Worm (Caenorhabditis elegans) whole organism, L2 larva: Measurements from ENCODE around the gene sra-35.

Source experiments
- F13H6.1 ChIP-seq: sonication (generic microtip); optimal IDR thresholded peaks from 2 replicates; lab custom pipeline; 2016; ENCODE audit warnings: missing genetic modification characterization, missing compliant biosample characterization
- R02D3.7 ChIP-seq: fragments of 150-350 bp; optimal IDR thresholded peaks from 2 replicates; lab custom pipeline; 2014; ENCODE audit warnings: missing biosample characterization, missing genetic modification characterization
- Y55F3AM.14 ChIP-seq: fragments of 200-800 bp; sonication (Bioruptor generic); optimal IDR thresholded peaks from 2 replicates; lab custom pipeline; 2018; ENCODE audit warnings: mild to moderate bottlenecking, missing genetic modification characterization, missing compliant biosample characterization
- ZK546.5 ChIP-seq: sonication (generic microtip); optimal IDR thresholded peaks from 2 replicates; lab custom pipeline; 2017; ENCODE audit warnings: missing biosample characterization, missing genetic modification characterization
- alr-1 ChIP-seq: fragments of 150-350 bp; optimal IDR thresholded peaks from 2 replicates; lab custom pipeline; 2014; ENCODE audit warnings: missing biosample characterization, missing genetic modification characterization
- ama-1 ChIP-seq: fragments of 150-350 bp; optimal IDR thresholded peaks from 2 replicates; lab custom pipeline; 2018; ENCODE audit warnings: inconsistent platforms
- blmp-1 ChIP-seq: sonication (generic microtip); optimal IDR thresholded peaks from 2 replicates; lab custom pipeline; 2017; ENCODE audit warnings: missing genetic modification characterization, mild to moderate bottlenecking, missing compliant biosample characterization, antibody characterized with exemption, moderate library complexity; ENCODE audit not compliant: insufficient read depth
- ceh-16 ChIP-seq: fragments of 150-350 bp; optimal IDR thresholded peaks from 2 replicates; lab custom pipeline; 2014; ENCODE audit warnings: missing biosample characterization, missing genetic modification characterization
- crh-2 ChIP-seq: sonication (generic microtip); optimal IDR thresholded peaks from 2 replicates; lab custom pipeline; 2017; ENCODE audit warnings: missing biosample characterization, missing genetic modification characterization
- egl-27 ChIP-seq: sonication (generic microtip); optimal IDR thresholded peaks from 3 replicates; lab custom pipeline; 2017; ENCODE audit warnings: missing biosample characterization, missing genetic modification reagents, missing genetic modification characterization
- elt-1 ChIP-seq: fragments of 150-350 bp; optimal IDR thresholded peaks from 2 replicates; lab custom pipeline; 2014; ENCODE audit warnings: missing biosample characterization, missing genetic modification characterization
- fos-1 ChIP-seq: fragments of 150-350 bp; optimal IDR thresholded peaks from 2 replicates; lab custom pipeline; 2014; ENCODE audit warnings: missing biosample characterization, missing genetic modification characterization
- gmeb-1 ChIP-seq: fragments of 150-350 bp; optimal IDR thresholded peaks from 2 replicates; lab custom pipeline; 2014; ENCODE audit warnings: missing biosample characterization, missing genetic modification characterization
- lin-11 ChIP-seq: fragments of 150-350 bp; sonication (generic microtip); optimal IDR thresholded peaks from 2 replicates; lab custom pipeline; 2014; ENCODE audit warnings: missing biosample characterization, missing genetic modification characterization, inconsistent platforms, mixed read lengths
- lin-13 ChIP-seq: fragments of 150-350 bp; optimal IDR thresholded peaks from 2 replicates; lab custom pipeline; 2014; ENCODE audit warnings: missing biosample characterization, missing genetic modification reagents, missing genetic modification characterization
- mbf-1 ChIP-seq: sonication (generic microtip); optimal IDR thresholded peaks from 2 replicates; lab custom pipeline; 2017; ENCODE audit warnings: missing biosample characterization, missing genetic modification characterization
- nhr-10 ChIP-seq: sonication (generic microtip); optimal IDR thresholded peaks from 2 replicates; lab custom pipeline; 2017; ENCODE audit warnings: missing biosample characterization, missing genetic modification characterization
- nhr-129 ChIP-seq: fragments of 150-350 bp; optimal IDR thresholded peaks from 2 replicates; lab custom pipeline; 2014; ENCODE audit warnings: missing biosample characterization, missing genetic modification characterization
- nhr-21 ChIP-seq: fragments of 150-350 bp; optimal IDR thresholded peaks from 2 replicates; lab custom pipeline; 2014; ENCODE audit warnings: missing biosample characterization, missing genetic modification characterization
- nhr-23 ChIP-seq: fragments of 150-350 bp; optimal IDR thresholded peaks from 2 replicates; lab custom pipeline; 2014; ENCODE audit warnings: missing biosample characterization, missing genetic modification reagents, missing genetic modification characterization
- nhr-237 ChIP-seq: fragments of 150-350 bp; optimal IDR thresholded peaks from 2 replicates; lab custom pipeline; 2014; ENCODE audit warnings: missing biosample characterization, missing genetic modification characterization
- nhr-25 ChIP-seq: fragments of 150-350 bp; sonication (generic microtip); optimal IDR thresholded peaks from 3 replicates; lab custom pipeline; 2014; ENCODE audit warnings: missing biosample characterization, missing genetic modification characterization
- nhr-6 ChIP-seq: fragments of 150-350 bp; optimal IDR thresholded peaks from 2 replicates; lab custom pipeline; 2014; ENCODE audit warnings: missing biosample characterization, missing genetic modification characterization
- nhr-77 ChIP-seq: fragments of 150-350 bp; optimal IDR thresholded peaks from 2 replicates; lab custom pipeline; 2014; ENCODE audit warnings: missing biosample characterization, missing genetic modification characterization
- peb-1 ChIP-seq: fragments of 150-350 bp; optimal IDR thresholded peaks from 2 replicates; lab custom pipeline; 2014; ENCODE audit warnings: missing biosample characterization, missing genetic modification characterization
- skn-1 ChIP-seq: sonication (generic microtip); optimal IDR thresholded peaks from 2 replicates; lab custom pipeline; 2017; ENCODE audit warnings: missing biosample characterization, missing genetic modification characterization
- sma-3 ChIP-seq: sonication (generic microtip); optimal IDR thresholded peaks from 2 replicates; lab custom pipeline; 2016; ENCODE audit warnings: missing genetic modification reagents, missing genetic modification characterization, missing compliant biosample characterization
- snpc-4 ChIP-seq: fragments of 150-350 bp; optimal IDR thresholded peaks from 2 replicates; lab custom pipeline; 2014; ENCODE audit warnings: missing biosample characterization, missing genetic modification characterization
- unc-39 ChIP-seq: fragments of 150-350 bp; optimal IDR thresholded peaks from 2 replicates; lab custom pipeline; 2014; ENCODE audit warnings: missing biosample characterization, missing genetic modification characterization
- unc-62 ChIP-seq: fragments of 150-350 bp; optimal IDR thresholded peaks from 2 replicates; lab custom pipeline; 2014; ENCODE audit warnings: missing biosample characterization, missing genetic modification reagents, missing genetic modification characterization
- zag-1 ChIP-seq: fragments of 150-350 bp; optimal IDR thresholded peaks from 2 replicates; lab custom pipeline; 2014; ENCODE audit warnings: missing biosample characterization, missing genetic modification characterization
- ztf-1 ChIP-seq: fragments of 200-800 bp; sonication (Bioruptor generic); conservative IDR thresholded peaks from 2 replicates; pipeline ENCODE4 v1.3.6; 2022; ENCODE audit warnings: missing genetic modification characterization, missing compliant biosample characterization
- ztf-11 ChIP-seq: sonication (generic microtip); optimal IDR thresholded peaks from 2 replicates; lab custom pipeline; 2017; ENCODE audit warnings: missing biosample characterization, missing genetic modification characterization
- ztf-4 ChIP-seq: fragments of 150-350 bp; optimal IDR thresholded peaks from 2 replicates; lab custom pipeline; 2014; ENCODE audit warnings: missing biosample characterization, missing genetic modification characterization

sra-35 gene

DNA sequence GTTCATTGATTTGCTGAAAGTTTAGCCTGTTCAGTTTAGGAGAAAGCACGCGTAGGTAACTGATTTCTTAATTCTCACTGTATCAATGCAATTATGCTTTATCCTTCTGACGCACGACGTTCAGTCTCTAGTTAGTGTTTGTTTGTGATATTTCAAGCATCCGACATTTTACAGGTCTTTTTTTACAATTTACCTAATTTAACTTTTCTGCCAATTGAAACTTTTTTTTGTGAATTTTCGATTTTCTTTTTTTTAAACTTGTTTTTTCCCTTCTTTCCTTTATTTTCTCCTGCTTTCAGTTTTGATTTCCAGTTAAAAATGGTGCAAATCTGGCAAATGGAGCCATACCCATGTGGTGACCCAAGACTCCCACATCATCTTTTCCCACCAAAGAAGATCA is 23.1 kb upstream of the sra-35 start, which contains the start of gene K07E1.1:
K07E1.1 (plus strand) TSS at position 301 of the 400 bp plus-strand sequence.
- TF ChIP-seq sma-3 (GFP tag; lab: Kevin White, UChicago) (no peak), Y55F3AM.14 (GFP tag; lab: Kevin White, UChicago) (no peak), elt-1 (tag; lab: Kevin White, UChicago) (no peak), ama-1 (lab: Kevin White, UChicago) (no peak), ztf-11 (tag; lab: Kevin White, UChicago) (no peak), skn-1 (tag; lab: Kevin White, UChicago) (no peak), unc-39 (tag; lab: Kevin White, UChicago) (no peak), F13H6.1 (no peak), nhr-21 (tag; lab: Kevin White, UChicago) (no peak), fos-1 (tag; lab: Kevin White, UChicago) (no peak), ztf-1 (no peak), gmeb-1 (no peak), unc-62 (no peak)
- TF ChIP-seq, all 48 proteins: peak for 0

- TF ChIP-seq unc-39 (tag; lab: Kevin White, UChicago) (no peak), unc-62 (no peak), nhr-6 (tag; lab: Kevin White, UChicago) (no peak), ceh-16 (tag; lab: Kevin White, UChicago) (no peak), mbf-1 (tag; lab: Kevin White, UChicago) (no peak), sma-3 (GFP tag; lab: Kevin White, UChicago) (peak; percentile 64), ztf-11 (tag; lab: Kevin White, UChicago) (no peak), lin-13 (no peak), nhr-25 (tag; lab: Kevin White, UChicago) (peak; percentile 13), elt-1 (tag; lab: Kevin White, UChicago) (no peak), ZK546.5 (tag; lab: Kevin White, UChicago) (no peak), skn-1 (tag; lab: Kevin White, UChicago) (no peak), egl-27 (no peak), snpc-4 (tag; lab: Kevin White, UChicago) (no peak)
Observed at ce11 chrII:4549983-4550572, 22.4 kb upstream of the sra-35 start.

- TF ChIP-seq gmeb-1 (no peak), lin-13 (no peak), sma-3 (GFP tag; lab: Kevin White, UChicago) (peak; percentile 49), nhr-25 (tag; lab: Kevin White, UChicago) (peak; percentile 65), blmp-1 (tag; lab: Kevin White, UChicago) (peak; percentile 6), skn-1 (tag; lab: Kevin White, UChicago) (no peak), crh-2 (tag; lab: Kevin White, UChicago) (peak; percentile 15)
Observed at ce11 chrII:4548408-4548807, 20.7 kb upstream of the sra-35 start.

ce11 chrII:4543568-4543967 is 15.9 kb upstream of the sra-35 start, which contains the start of gene sra-34:
Gene sra-34, minus strand, starts transcription at chrII:4543668.
- TF ChIP-seq peb-1 (tag; lab: Kevin White, UChicago) (no peak), nhr-23 (tag; lab: Kevin White, UChicago) (no peak), nhr-77 (tag; lab: Kevin White, UChicago) (no peak), ztf-1 (no peak), ztf-4 (no peak), nhr-10 (tag; lab: Kevin White, UChicago) (no peak), fos-1 (tag; lab: Kevin White, UChicago) (no peak), nhr-237 (tag; lab: Kevin White, UChicago) (no peak)

DNA sequence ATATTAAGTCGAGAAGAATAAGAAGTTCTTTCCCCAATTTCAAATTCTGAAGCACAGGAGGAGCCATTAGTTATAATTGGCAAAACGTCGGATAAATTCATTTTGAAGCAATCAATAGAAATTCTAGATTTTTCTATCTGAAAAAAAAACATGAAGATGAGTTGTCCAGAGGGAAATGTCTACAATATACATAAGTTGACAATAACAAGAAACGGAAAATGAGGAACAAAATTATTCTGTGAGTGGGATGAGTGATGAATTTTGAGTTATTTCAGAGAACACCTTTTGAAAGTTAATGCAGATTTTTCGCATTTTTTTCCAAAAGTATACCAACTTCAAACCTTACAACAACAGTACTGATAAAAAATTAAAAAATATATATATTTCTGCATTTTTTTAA is 12.9 kb upstream of the sra-35 start, which contains the start of gene sra-36:
sra-36 (minus strand) TSS at position 101 of the 400 bp plus-strand sequence.
- TF ChIP-seq ztf-1 (no peak), nhr-129 (tag; lab: Kevin White, UChicago) (no peak), nhr-21 (tag; lab: Kevin White, UChicago) (no peak), skn-1 (tag; lab: Kevin White, UChicago) (no peak), peb-1 (tag; lab: Kevin White, UChicago) (no peak), R02D3.7 (tag; lab: Kevin White, UChicago) (no peak), gmeb-1 (no peak)

DNA sequence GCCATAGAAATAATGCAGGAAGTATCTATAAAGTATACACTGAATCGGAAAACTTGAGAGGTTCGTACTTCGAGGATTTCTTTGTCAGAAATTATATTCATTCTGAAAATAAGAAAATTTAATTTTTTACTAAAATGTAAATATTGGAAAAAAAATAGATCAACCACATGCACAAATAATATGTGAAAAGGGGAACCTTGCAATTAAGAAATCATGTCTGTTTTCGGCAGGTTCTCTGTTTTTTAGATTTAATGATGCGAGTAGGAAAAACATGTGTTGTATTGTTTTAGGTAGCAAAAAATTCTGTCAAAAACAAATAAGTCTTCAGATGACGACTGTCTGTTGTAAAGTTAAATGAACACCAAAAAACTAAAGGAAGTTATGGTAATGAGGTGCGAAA is 9.4 kb upstream of the sra-35 start, which contains the start of gene sra-33:
sra-33 (minus strand) TSS at position 101 of the 400 bp plus-strand sequence.
- TF ChIP-seq zag-1 (tag; lab: Kevin White, UChicago): no peak
- TF ChIP-seq ztf-4: no peak
- no peak for TF ChIP-seq nhr-25 (tag; lab: Kevin White, UChicago)
- TF ChIP-seq alr-1: no peak
- TF ChIP-seq lin-11 (tag; lab: Kevin White, UChicago): no peak
